Fruit fly (Drosophila melanogaster) whole organism, embryonic: ENCODE measurements around the gene eIF3i.

Experiments
- Blimp-1 ChIP-seq: fragments of 200-800 bp; sonication (Bioruptor generic); optimal IDR thresholded peaks from 3 replicates; lab custom pipeline; 2018; ENCODE audit warnings: missing biosample characterization, missing genetic modification characterization, mild to moderate bottlenecking, moderate library complexity, missing genetic modification reagents
- CG11456 ChIP-seq: fragments of 200-800 bp; sonication (Bioruptor generic); IDR thresholded peaks from 3 replicates; pipeline ENCODE4 v1.3.6; 2022; ENCODE audit warnings: missing biosample characterization, missing genetic modification characterization
- CG11695 ChIP-seq: fragments of 200-800 bp; sonication (Bioruptor generic); IDR thresholded peaks from 3 replicates; pipeline ENCODE4 v1.3.6; 2022; ENCODE audit warnings: missing biosample characterization, missing genetic modification characterization
- CG12219 ChIP-seq: fragments of 200-800 bp; sonication (Bioruptor generic); optimal IDR thresholded peaks from 3 replicates; lab custom pipeline; 2018; ENCODE audit warnings: missing biosample characterization, mild to moderate bottlenecking, missing genetic modification characterization
- CG12659 ChIP-seq: fragments of 200-800 bp; sonication (Bioruptor generic); optimal IDR thresholded peaks from 3 replicates; lab custom pipeline; 2017; ENCODE audit warnings: mild to moderate bottlenecking, missing biosample characterization, missing genetic modification reagents, missing genetic modification characterization
- CG14667 ChIP-seq: fragments of 200-800 bp; sonication (Bioruptor generic); IDR thresholded peaks from 2 replicates; pipeline ENCODE4 v1.3.6; 2022; ENCODE audit warnings: missing biosample characterization, missing genetic modification characterization
- CG16813 ChIP-seq: fragments of 200-800 bp; sonication (Bioruptor generic); IDR thresholded peaks from 3 replicates; pipeline ENCODE4 v1.3.6; 2022; ENCODE audit warnings: missing biosample characterization, missing genetic modification characterization; ENCODE audit not compliant: partially characterized antibody
- CG34422 ChIP-seq: fragments of 200-800 bp; sonication (Bioruptor generic); IDR thresholded peaks from 3 replicates; pipeline ENCODE4 v1.3.6; 2022; ENCODE audit warnings: missing biosample characterization, missing genetic modification characterization
- CG6254 ChIP-seq: fragments of 200-800 bp; sonication (Bioruptor generic); optimal IDR thresholded peaks from 3 replicates; lab custom pipeline; 2017; ENCODE audit warnings: mild to moderate bottlenecking, missing biosample characterization, missing genetic modification reagents, missing genetic modification characterization
- CG6654 ChIP-seq: fragments of 200-800 bp; sonication (Bioruptor generic); optimal IDR thresholded peaks from 2 replicates; lab custom pipeline; 2017; ENCODE audit warnings: missing biosample characterization, mild to moderate bottlenecking, missing genetic modification characterization
- CG8089 ChIP-seq: fragments of 200-800 bp; sonication (Bioruptor generic); optimal IDR thresholded peaks from 3 replicates; lab custom pipeline; 2016; ENCODE audit warnings: missing biosample characterization, missing genetic modification characterization
- CG9609 ChIP-seq: fragments of 200-800 bp; sonication (Bioruptor generic); optimal IDR thresholded peaks from 3 replicates; lab custom pipeline; 2016; ENCODE audit warnings: missing biosample characterization, missing genetic modification characterization
- Dip3 ChIP-seq: fragments of 200-800 bp; sonication (Bioruptor generic); optimal IDR thresholded peaks from 3 replicates; lab custom pipeline; 2016; ENCODE audit warnings: missing biosample characterization, missing genetic modification characterization
- ERR ChIP-seq: fragments of 200-800 bp; sonication (Bioruptor generic); optimal IDR thresholded peaks from 2 replicates; lab custom pipeline; 2016; ENCODE audit warnings: missing biosample characterization, missing genetic modification characterization
- HLH3B ChIP-seq: fragments of 200-800 bp; sonication (Bioruptor generic); IDR thresholded peaks from 2 replicates; pipeline ENCODE4 v1.3.6; 2022; ENCODE audit warnings: missing biosample characterization, missing genetic modification characterization
- Jarid2 ChIP-seq: fragments of 200-800 bp; sonication (Bioruptor generic); optimal IDR thresholded peaks from 3 replicates; lab custom pipeline; 2017; ENCODE audit warnings: mild to moderate bottlenecking, missing biosample characterization, missing genetic modification reagents, missing genetic modification characterization
- MTF-1 ChIP-seq: fragments of 200-800 bp; sonication (Bioruptor generic); optimal IDR thresholded peaks from 2 replicates; lab custom pipeline; 2018; ENCODE audit warnings: missing biosample characterization, mild to moderate bottlenecking, missing genetic modification characterization, borderline replicate concordance
- NC2α ChIP-seq: fragments of 200-800 bp; sonication (Bioruptor generic); optimal IDR thresholded peaks from 2 replicates; lab custom pipeline; 2016; ENCODE audit warnings: missing biosample characterization, missing genetic modification characterization
- Nf-YA ChIP-seq: fragments of 200-800 bp; sonication (Bioruptor generic); IDR thresholded peaks from 2 replicates; pipeline ENCODE4 v1.3.6; 2022; ENCODE audit warnings: missing biosample characterization, missing genetic modification characterization
- Sin3A ChIP-seq: fragments of >200 bp; optimal IDR thresholded peaks from 2 replicates; lab custom pipeline; 2018
- Ssrp ChIP-seq: fragments of 200-800 bp; sonication (Bioruptor generic); optimal IDR thresholded peaks from 2 replicates; lab custom pipeline; 2018; ENCODE audit warnings: missing biosample characterization, mild to moderate bottlenecking, missing genetic modification characterization, moderate library complexity
- amos ChIP-seq: fragments of 200-800 bp; sonication (Bioruptor generic); IDR thresholded peaks from 2 replicates; pipeline ENCODE4 v1.3.6; 2022; ENCODE audit warnings: missing biosample characterization, missing genetic modification characterization; ENCODE audit not compliant: partially characterized antibody
- ato ChIP-seq: fragments of 200-800 bp; sonication (Bioruptor generic); IDR thresholded peaks from 2 replicates; pipeline ENCODE4 v1.3.6; 2022; ENCODE audit warnings: missing biosample characterization, missing genetic modification characterization; ENCODE audit not compliant: partially characterized antibody
- az2 ChIP-seq: fragments of 200-800 bp; sonication (Bioruptor generic); optimal IDR thresholded peaks from 3 replicates; lab custom pipeline; 2016; ENCODE audit warnings: missing biosample characterization, missing genetic modification characterization
- cwo ChIP-seq: fragments of 200-800 bp; sonication (Bioruptor generic); optimal IDR thresholded peaks from 3 replicates; lab custom pipeline; 2017; ENCODE audit warnings: missing biosample characterization, missing genetic modification characterization, mild to moderate bottlenecking, moderate library complexity, missing genetic modification reagents
- da ChIP-seq: fragments of 200-800 bp; sonication (Bioruptor generic); optimal IDR thresholded peaks from 2 replicates; lab custom pipeline; 2016; ENCODE audit warnings: missing biosample characterization, missing genetic modification characterization
- en ChIP-seq: fragments of 200-800 bp; sonication (Bioruptor generic); optimal IDR thresholded peaks from 2 replicates; lab custom pipeline; 2016; ENCODE audit warnings: missing biosample characterization, missing genetic modification characterization
- eve ChIP-seq, 2 experiments: fragments of >200 bp; optimal IDR thresholded peaks; 2 replicates each; lab custom pipeline; 2017; ENCODE audit warnings: missing biosample characterization in 2 of 2, missing genetic modification characterization in 2 of 2
- fd3F ChIP-seq: fragments of 200-800 bp; sonication (Bioruptor generic); optimal IDR thresholded peaks from 2 replicates; lab custom pipeline; 2018; ENCODE audit warnings: missing biosample characterization, mild to moderate bottlenecking, missing genetic modification characterization, moderate library complexity
- inv ChIP-seq: fragments of 200-800 bp; sonication (Bioruptor generic); IDR thresholded peaks from 2 replicates; pipeline ENCODE4 v1.3.6; 2022; ENCODE audit warnings: missing biosample characterization, missing genetic modification characterization; ENCODE audit not compliant: partially characterized antibody
- nom ChIP-seq: fragments of 200-800 bp; sonication (Bioruptor generic); optimal IDR thresholded peaks from 2 replicates; lab custom pipeline; 2017; ENCODE audit warnings: missing biosample characterization, missing genetic modification characterization, mild to moderate bottlenecking, moderate library complexity, missing genetic modification reagents
- pita ChIP-seq: fragments of 200-800 bp; sonication (Bioruptor generic); optimal IDR thresholded peaks from 2 replicates; lab custom pipeline; 2017; ENCODE audit warnings: missing biosample characterization, mild to moderate bottlenecking, missing genetic modification characterization
- scrt ChIP-seq: fragments of 200-800 bp; sonication (Bioruptor generic); optimal IDR thresholded peaks from 2 replicates; lab custom pipeline; 2018; ENCODE audit warnings: missing biosample characterization, mild to moderate bottlenecking, missing genetic modification characterization, moderate library complexity
- sima ChIP-seq: fragments of 200-800 bp; sonication (Bioruptor generic); optimal IDR thresholded peaks from 2 replicates; lab custom pipeline; 2016; ENCODE audit warnings: missing biosample characterization, missing genetic modification characterization
- sisA ChIP-seq: fragments of 200-800 bp; sonication (Bioruptor generic); IDR thresholded peaks from 2 replicates; pipeline ENCODE4 v1.3.6; 2022; ENCODE audit warnings: missing biosample characterization, missing genetic modification characterization
- tio ChIP-seq: fragments of 200-800 bp; sonication (Bioruptor generic); optimal IDR thresholded peaks from 2 replicates; lab custom pipeline; 2017; ENCODE audit warnings: missing biosample characterization, missing genetic modification characterization, inconsistent platforms
- usp ChIP-seq: fragments of >200 bp; optimal IDR thresholded peaks from 2 replicates; lab custom pipeline; 2017; ENCODE audit warnings: missing biosample characterization, missing genetic modification characterization
- vfl ChIP-seq: fragments of 200-800 bp; sonication (Bioruptor generic); optimal IDR thresholded peaks from 2 replicates; lab custom pipeline; 2016; ENCODE audit warnings: missing biosample characterization, missing genetic modification characterization
- vvl ChIP-seq: fragments of 200-800 bp; sonication (Bioruptor generic); IDR thresholded peaks from 2 replicates; pipeline ENCODE4 v1.3.6; 2022; ENCODE audit warnings: missing biosample characterization, missing genetic modification characterization
- wek ChIP-seq: fragments of 200-800 bp; sonication (Bioruptor generic); optimal IDR thresholded peaks from 3 replicates; lab custom pipeline; 2018; ENCODE audit warnings: missing biosample characterization, mild to moderate bottlenecking, missing genetic modification characterization, moderate library complexity
- zen2 ChIP-seq: fragments of 200-800 bp; sonication (Bioruptor generic); IDR thresholded peaks from 3 replicates; pipeline ENCODE4 v1.3.6; 2022; ENCODE audit warnings: missing biosample characterization, missing genetic modification characterization; ENCODE audit not compliant: partially characterized antibody

The eIF3i gene

dm6 chr2L:4997401-4998259 lies 30.1 kb upstream of the eIF3i start (continued):
- TF ChIP-seq CG12659 (GFP tag; lab: Kevin White, UChicago) (peak; percentile 99), wek (GFP tag; lab: Kevin White, UChicago) (peak; percentile 96), NC2α (peak; percentile 98), CG6254 (GFP tag; lab: Kevin White, UChicago) (peak; percentile 97), sisA (GFP tag; lab: Robert Waterston, UW) (peak; percentile 100), vfl (peak; percentile 98), CG14667 (GFP tag; lab: Robert Waterston, UW) (peak; percentile 99), HLH3B (GFP tag; lab: Robert Waterston, UW) (peak; percentile 99), CG12219 (GFP tag; lab: Kevin White, UChicago) (peak; percentile 99), CG34422 (GFP tag; lab: Robert Waterston, UW) (peak; percentile 100), sima (GFP tag; lab: Kevin White, UChicago) (peak; percentile 97), cwo (peak; percentile 97), usp (GFP tag; lab: Kevin White, UChicago) (no peak), zen2 (GFP tag; lab: Robert Waterston, UW) (peak; percentile 43; the same call in 1 of the 3 replicates), Sin3A (no peak), Jarid2 (peak; percentile 94)
- TF ChIP-seq, all 482 proteins: peak for 459

- TF ChIP-seq inv (GFP tag; lab: Robert Waterston, UW) (no peak), CG16813 (no peak), vvl (GFP tag; lab: Robert Waterston, UW) (peak; percentile 51; the same call in 1 of the 2 replicates), Blimp-1 (peak; percentile 71), pita (no peak), Ssrp (tag; lab: Kevin White, UChicago) (no peak), amos (GFP tag; lab: Robert Waterston, UW) (no peak), CG8089 (GFP tag; lab: Kevin White, UChicago) (no peak), CG11695 (GFP tag; lab: Robert Waterston, UW) (no peak), CG9609 (no peak), scrt (no peak), tio (no peak), CG6654 (GFP tag; lab: Kevin White, UChicago) (no peak), CG11456 (GFP tag; lab: Robert Waterston, UW) (no peak), eve (GFP tag; optimal IDR thresholded peaks at IDR 0.05; lab: Kevin White, UChicago) (peak in 1 of 2 experiments; percentile 69), fd3F (no peak), az2 (GFP tag; lab: Kevin White, UChicago) (no peak), en (no peak), nom (GFP tag; lab: Kevin White, UChicago) (no peak), MTF-1 (GFP tag; lab: Kevin White, UChicago) (no peak), Nf-YA (GFP tag; lab: Robert Waterston, UW) (no peak), ERR (no peak), da (GFP tag; lab: Kevin White, UChicago) (no peak), Dip3 (no peak), ato (GFP tag; lab: Robert Waterston, UW) (0 out of 2 replicates have a peak, but pooled peaks have one; percentile 9)
These were observed 28.8 kb upstream of the eIF3i start for dm6 chr2L:4996283-4996922.
